Fruit fly (Drosophila melanogaster): ENCODE results near the gene CG3061.
A peak's percentile ranks its signal among the peaks of the same experiment; 100 is the strongest.

Gene CG3061

dm6 chr3R:14005152-14005551 is 27.0 kb upstream of the CG3061 start (continued):
- no peak for TF ChIP-seq hbn (GFP tag; IDR thresholded peaks at IDR 0.05; ENCODE audit: partially characterized antibody)
- peak; percentile 7 for TF ChIP-seq CG2202 (tag; optimal IDR thresholded peaks at IDR 0.05)
- TF ChIP-seq cwo (GFP tag; optimal IDR thresholded peaks at IDR 0.05): peak; percentile 4
- TF ChIP-seq CG17186 (GFP tag; optimal IDR thresholded peaks at IDR 0.05): no peak
- TF ChIP-seq Hand (GFP tag; optimal IDR thresholded peaks at IDR 0.05): no peak
- TF ChIP-seq CG3995 (GFP tag; optimal IDR thresholded peaks at IDR 0.05): no peak
- TF ChIP-seq CG13894 (tag; optimal IDR thresholded peaks at IDR 0.05): peak; percentile 18
- TF ChIP-seq CG13287 (GFP tag; IDR thresholded peaks at IDR 0.05; ENCODE audit: partially characterized antibody): 0 out of 2 replicates have a peak, but pooled peaks have one; percentile 19
- no peak for TF ChIP-seq danr (GFP tag; IDR thresholded peaks at IDR 0.05)
- no peak for TF ChIP-seq cad (GFP tag; optimal IDR thresholded peaks at IDR 0.05)
- no peak for TF ChIP-seq ttk (GFP tag; IDR thresholded peaks at IDR 0.05)
- no peak for TF ChIP-seq Max (GFP tag; optimal IDR thresholded peaks at IDR 0.05)
- TF ChIP-seq Blimp-1 (GFP tag; optimal IDR thresholded peaks at IDR 0.05): no peak
- no peak for TF ChIP-seq twi (tag; optimal IDR thresholded peaks at IDR 0.05)
- no peak for TF ChIP-seq yki (optimal IDR thresholded peaks at IDR 0.05)
- no peak for TF ChIP-seq Ptx1 (GFP tag; IDR thresholded peaks at IDR 0.05)
- no peak for TF ChIP-seq Mad (GFP tag; optimal IDR thresholded peaks at IDR 0.05)
- no peak for TF ChIP-seq pros (GFP tag; optimal IDR thresholded peaks at IDR 0.05)
- TF ChIP-seq fd3F (GFP tag; optimal IDR thresholded peaks at IDR 0.05): no peak
- TF ChIP-seq CG3847 (GFP tag; IDR thresholded peaks at IDR 0.05): no peak
- TF ChIP-seq gro (GFP tag; optimal IDR thresholded peaks at IDR 0.05): no peak
- no peak for TF ChIP-seq CG31441 (GFP tag; IDR thresholded peaks at IDR 0.05)
- no peak for TF ChIP-seq CG8765 (GFP tag; IDR thresholded peaks at IDR 0.05)
- TF ChIP-seq CG43689 (GFP tag; IDR thresholded peaks at IDR 0.05): no peak
- TF ChIP-seq B-H2 (GFP tag; optimal IDR thresholded peaks at IDR 0.05): no peak
- TF ChIP-seq MESR4 (GFP tag; optimal IDR thresholded peaks at IDR 0.05): no peak
- peak; percentile 18 for TF ChIP-seq Meics (GFP tag; optimal IDR thresholded peaks at IDR 0.05)
- TF ChIP-seq Chrac-16 (GFP tag; optimal IDR thresholded peaks at IDR 0.05): no peak
- no peak for TF ChIP-seq CG32767 (GFP tag; IDR thresholded peaks at IDR 0.05)
- no peak for TF ChIP-seq dm (GFP tag; optimal IDR thresholded peaks at IDR 0.05)
- TF ChIP-seq CG9876 (GFP tag; optimal IDR thresholded peaks at IDR 0.05): no peak
- TF ChIP-seq Optix (GFP tag; IDR thresholded peaks at IDR 0.05): no peak
- TF ChIP-seq tup (GFP tag; optimal IDR thresholded peaks at IDR 0.05): no peak
- TF ChIP-seq NK7.1 (GFP tag; optimal IDR thresholded peaks at IDR 0.05): no peak
- no peak for TF ChIP-seq Nf-YA (GFP tag; IDR thresholded peaks at IDR 0.05)
- no peak for TF ChIP-seq dmrt11E (tag; optimal IDR thresholded peaks at IDR 0.05)
- TF ChIP-seq CG12659 (GFP tag; optimal IDR thresholded peaks at IDR 0.05): no peak
- no peak for TF ChIP-seq CG16863 (GFP tag; optimal IDR thresholded peaks at IDR 0.05)
- no peak for TF ChIP-seq jing (GFP tag; optimal IDR thresholded peaks at IDR 0.05)
- no peak for TF ChIP-seq CG4854 (GFP tag; optimal IDR thresholded peaks at IDR 0.05)
- TF ChIP-seq stwl (tag; optimal IDR thresholded peaks at IDR 0.05): no peak
- TF ChIP-seq CG9727 (GFP tag; optimal IDR thresholded peaks at IDR 0.05): no peak
- no peak for TF ChIP-seq CG18476 (GFP tag; optimal IDR thresholded peaks at IDR 0.05)
- peak; percentile 78 for TF ChIP-seq Med (GFP tag)
- TF ChIP-seq Sry-β (GFP tag; optimal IDR thresholded peaks at IDR 0.05): no peak
- TF ChIP-seq lab (GFP tag; optimal IDR thresholded peaks at IDR 0.05): peak; percentile 6
- no peak for TF ChIP-seq HmgZ (tag; optimal IDR thresholded peaks at IDR 0.05)
- TF ChIP-seq CG2712 (tag; optimal IDR thresholded peaks at IDR 0.05): no peak
- TF ChIP-seq CG10366 (GFP tag; IDR thresholded peaks at IDR 0.05): no peak
- no peak for TF ChIP-seq Bgb (GFP tag; IDR thresholded peaks at IDR 0.05; ENCODE audit: partially characterized antibody)
- TF ChIP-seq jigr1 (GFP tag; IDR thresholded peaks at IDR 0.05): no peak
- no peak for TF ChIP-seq odd (GFP tag; optimal IDR thresholded peaks at IDR 0.05)
